Fruit fly (Drosophila melanogaster): Measurements from ENCODE around the gene sunn.

- TF ChIP-seq CG14655 (GFP tag; optimal IDR thresholded peaks at IDR 0.05) (peak; percentile 21), CG17806 (tag; optimal IDR thresholded peaks at IDR 0.05) (no peak), EcR (GFP tag; optimal IDR thresholded peaks at IDR 0.05) (no peak), CG10348 (GFP tag; IDR thresholded peaks at IDR 0.05) (no peak), CG8301 (tag; optimal IDR thresholded peaks at IDR 0.05) (peak; percentile 3)
Measured at dm6 chr3L:11701649-11702048, 26.5 kb upstream of the sunn start.

All from whole organism, pupa.